Fruit fly (Drosophila melanogaster) whole organism, embryonic: ENCODE data around the gene RpL37A.
A peak's percentile ranks its signal among the peaks of the same experiment; 100 is the strongest.

Source experiments
- Bteb2 ChIP-seq: fragments of 200-800 bp; sonication (Bioruptor generic); optimal IDR thresholded peaks from 2 replicates; lab custom pipeline; 2016; ENCODE audit warnings: missing biosample characterization, missing genetic modification characterization
- C15 ChIP-seq: fragments of 200-800 bp; sonication (Bioruptor generic); IDR thresholded peaks from 3 replicates; pipeline ENCODE4 v1.3.6; 2022; ENCODE audit warnings: missing biosample characterization, missing genetic modification characterization
- CG1024 ChIP-seq: fragments of 200-800 bp; sonication (Bioruptor generic); IDR thresholded peaks from 2 replicates; pipeline ENCODE4 v1.3.6; 2022; ENCODE audit warnings: missing biosample characterization, missing genetic modification characterization
- CG10543 ChIP-seq: fragments of 200-800 bp; sonication (Bioruptor generic); optimal IDR thresholded peaks from 3 replicates; lab custom pipeline; 2017; ENCODE audit warnings: missing biosample characterization, mild to moderate bottlenecking, missing genetic modification characterization, moderate library complexity
- CG11560 ChIP-seq: fragments of 200-800 bp; sonication (Bioruptor generic); IDR thresholded peaks from 3 replicates; pipeline ENCODE4 v1.3.6; 2022; ENCODE audit warnings: missing biosample characterization, missing genetic modification characterization
- CG12659 ChIP-seq: fragments of 200-800 bp; sonication (Bioruptor generic); optimal IDR thresholded peaks from 3 replicates; lab custom pipeline; 2017; ENCODE audit warnings: mild to moderate bottlenecking, missing biosample characterization, missing genetic modification reagents, missing genetic modification characterization
- CG13287 ChIP-seq: fragments of 200-800 bp; sonication (Bioruptor generic); IDR thresholded peaks from 2 replicates; pipeline ENCODE4 v1.3.6; 2022; ENCODE audit warnings: missing biosample characterization, missing genetic modification characterization; ENCODE audit not compliant: partially characterized antibody
- CG13296 ChIP-seq: fragments of 200-800 bp; sonication (Bioruptor generic); optimal IDR thresholded peaks from 3 replicates; lab custom pipeline; 2018; ENCODE audit warnings: missing biosample characterization, mild to moderate bottlenecking, missing genetic modification characterization
- CG13894 ChIP-seq: fragments of 200-800 bp; sonication (Bioruptor generic); optimal IDR thresholded peaks from 3 replicates; lab custom pipeline; 2018; ENCODE audit warnings: missing biosample characterization, mild to moderate bottlenecking, missing genetic modification characterization, moderate library complexity
- CG14050 ChIP-seq: fragments of 200-800 bp; sonication (Bioruptor generic); IDR thresholded peaks from 3 replicates; pipeline ENCODE4 v1.3.6; 2022; ENCODE audit warnings: missing biosample characterization, missing genetic modification characterization
- CG15073 ChIP-seq: fragments of 200-800 bp; sonication (Bioruptor generic); optimal IDR thresholded peaks from 2 replicates; lab custom pipeline; 2016; ENCODE audit warnings: missing biosample characterization, missing genetic modification characterization
- CG15479 ChIP-seq: fragments of 200-800 bp; sonication (Bioruptor generic); optimal IDR thresholded peaks from 3 replicates; lab custom pipeline; 2019; ENCODE audit warnings: missing biosample characterization, mild to moderate bottlenecking, missing genetic modification characterization, moderate library complexity
- CG17328 ChIP-seq: fragments of 200-800 bp; sonication (Bioruptor generic); IDR thresholded peaks from 2 replicates; pipeline ENCODE4 v1.3.6; 2022; ENCODE audit warnings: missing biosample characterization, missing genetic modification characterization
- CG2202 ChIP-seq: fragments of 200-800 bp; sonication (Bioruptor generic); optimal IDR thresholded peaks from 2 replicates; lab custom pipeline; 2018; ENCODE audit warnings: missing biosample characterization, mild to moderate bottlenecking, missing genetic modification characterization
- CG2678 ChIP-seq: fragments of 200-800 bp; sonication (Bioruptor generic); optimal IDR thresholded peaks from 3 replicates; lab custom pipeline; 2019; ENCODE audit warnings: missing biosample characterization, mild to moderate bottlenecking, missing genetic modification characterization, moderate library complexity
- CG2875 ChIP-seq: fragments of 200-800 bp; sonication (Bioruptor generic); optimal IDR thresholded peaks from 2 replicates; lab custom pipeline; 2017; ENCODE audit warnings: missing biosample characterization, mild to moderate bottlenecking, missing genetic modification characterization, missing genetic modification reagents
- CG32532 ChIP-seq: fragments of 200-800 bp; sonication (Bioruptor generic); IDR thresholded peaks from 2 replicates; pipeline ENCODE4 v1.3.6; 2022; ENCODE audit warnings: missing biosample characterization, missing genetic modification characterization
- CG6791 ChIP-seq: fragments of 200-800 bp; sonication (Bioruptor generic); IDR thresholded peaks from 3 replicates; pipeline ENCODE4 v1.3.6; 2022; ENCODE audit warnings: missing biosample characterization, missing genetic modification characterization; ENCODE audit not compliant: partially characterized antibody
- CG7745 ChIP-seq: fragments of 200-800 bp; sonication (Bioruptor generic); optimal IDR thresholded peaks from 2 replicates; lab custom pipeline; 2018; ENCODE audit warnings: missing biosample characterization, mild to moderate bottlenecking, missing genetic modification characterization, moderate library complexity
- CG8478 ChIP-seq: fragments of >200 bp; optimal IDR thresholded peaks from 2 replicates; lab custom pipeline; 2018
- CG9215 ChIP-seq: fragments of 200-800 bp; sonication (Bioruptor generic); IDR thresholded peaks from 2 replicates; pipeline ENCODE4 v1.3.6; 2022; ENCODE audit warnings: missing biosample characterization, missing genetic modification characterization
- Chrac-16 ChIP-seq: fragments of 200-800 bp; sonication (Bioruptor generic); optimal IDR thresholded peaks from 3 replicates; lab custom pipeline; 2016; ENCODE audit warnings: missing biosample characterization, missing genetic modification characterization
- Dref ChIP-seq: fragments of 200-800 bp; sonication (Bioruptor generic); IDR thresholded peaks from 2 replicates; pipeline ENCODE4 v1.3.6; 2022; ENCODE audit warnings: missing biosample characterization, missing genetic modification characterization
- MBD-R2 ChIP-seq: fragments of 200-800 bp; sonication (Bioruptor generic); IDR thresholded peaks from 2 replicates; pipeline ENCODE4 v1.3.6; 2022; ENCODE audit warnings: missing biosample characterization, missing genetic modification characterization
- Nf-YB ChIP-seq: fragments of 200-800 bp; sonication (Bioruptor generic); optimal IDR thresholded peaks from 3 replicates; lab custom pipeline; 2019; ENCODE audit warnings: missing biosample characterization, mild to moderate bottlenecking, missing genetic modification characterization, moderate library complexity
- Oaz ChIP-seq: fragments of 200-800 bp; sonication (Bioruptor generic); IDR thresholded peaks from 2 replicates; pipeline ENCODE4 v1.3.6; 2022; ENCODE audit warnings: missing biosample characterization, missing genetic modification characterization
- Oli ChIP-seq: fragments of 200-800 bp; sonication (Bioruptor generic); optimal IDR thresholded peaks from 2 replicates; lab custom pipeline; 2018; ENCODE audit warnings: missing biosample characterization, mild to moderate bottlenecking, missing genetic modification characterization, moderate library complexity
- Ravus ChIP-seq: fragments of 200-800 bp; sonication (Bioruptor generic); IDR thresholded peaks from 2 replicates; pipeline ENCODE4 v1.3.6; 2022; ENCODE audit warnings: missing biosample characterization, missing genetic modification characterization
- Ssrp ChIP-seq: fragments of 200-800 bp; sonication (Bioruptor generic); optimal IDR thresholded peaks from 2 replicates; lab custom pipeline; 2018; ENCODE audit warnings: missing biosample characterization, mild to moderate bottlenecking, missing genetic modification characterization, moderate library complexity
- ara ChIP-seq: fragments of 200-800 bp; sonication (Bioruptor generic); IDR thresholded peaks from 2 replicates; pipeline ENCODE4 v1.3.6; 2022; ENCODE audit warnings: missing biosample characterization, missing genetic modification characterization
- bsh ChIP-seq, 2 experiments: fragments of 200-800 bp; sonication (Bioruptor generic); optimal IDR thresholded peaks; 2 replicates each; lab custom pipeline; 2017 to 2018; ENCODE audit warnings: mild to moderate bottlenecking in 2 of 2, missing biosample characterization in 2 of 2, missing genetic modification characterization in 2 of 2, moderate library complexity in 1 of 2
- cg ChIP-seq: fragments of 200-800 bp; sonication (Bioruptor generic); optimal IDR thresholded peaks from 3 replicates; lab custom pipeline; 2019; ENCODE audit warnings: missing biosample characterization, mild to moderate bottlenecking, missing genetic modification characterization, moderate library complexity
- chn ChIP-seq: fragments of 200-800 bp; sonication (Bioruptor generic); optimal IDR thresholded peaks from 2 replicates; lab custom pipeline; 2016; ENCODE audit warnings: missing biosample characterization, missing genetic modification characterization
- dmrt99B ChIP-seq: fragments of 200-800 bp; sonication (Bioruptor generic); optimal IDR thresholded peaks from 2 replicates; lab custom pipeline; 2018; ENCODE audit warnings: missing biosample characterization, mild to moderate bottlenecking, missing genetic modification characterization, moderate library complexity
- esg ChIP-seq: fragments of 200-800 bp; sonication (Bioruptor generic); conservative IDR thresholded peaks from 2 replicates; pipeline ENCODE4 v1.3.6; 2022; ENCODE audit warnings: missing biosample characterization, missing genetic modification characterization
- gfzf ChIP-seq: fragments of 200-800 bp; sonication (Bioruptor generic); optimal IDR thresholded peaks from 2 replicates; lab custom pipeline; 2016; ENCODE audit warnings: missing biosample characterization, mild to moderate bottlenecking, missing genetic modification characterization, moderate library complexity
- grn ChIP-seq: fragments of 200-800 bp; sonication (Bioruptor generic); optimal IDR thresholded peaks from 3 replicates; lab custom pipeline; 2017; ENCODE audit warnings: missing biosample characterization, missing genetic modification characterization
- gro ChIP-seq: fragments of 200-800 bp; sonication (Bioruptor generic); optimal IDR thresholded peaks from 2 replicates; lab custom pipeline; 2016; ENCODE audit warnings: missing biosample characterization, missing genetic modification characterization
- hbn ChIP-seq: fragments of 200-800 bp; sonication (Bioruptor generic); IDR thresholded peaks from 2 replicates; pipeline ENCODE4 v1.3.6; 2022; ENCODE audit warnings: missing biosample characterization, missing genetic modification characterization; ENCODE audit not compliant: partially characterized antibody
- jing ChIP-seq: fragments of 200-800 bp; sonication (Bioruptor generic); optimal IDR thresholded peaks from 2 replicates; lab custom pipeline; 2018; ENCODE audit warnings: missing biosample characterization, mild to moderate bottlenecking, missing genetic modification characterization
- ken ChIP-seq: fragments of 200-800 bp; sonication (Bioruptor generic); IDR thresholded peaks from 3 replicates; pipeline ENCODE4 v1.3.6; 2022; ENCODE audit warnings: missing biosample characterization, missing genetic modification characterization
- kni ChIP-seq: fragments of 200-800 bp; sonication (Bioruptor generic); optimal IDR thresholded peaks from 3 replicates; lab custom pipeline; 2017; ENCODE audit warnings: mild to moderate bottlenecking, missing biosample characterization, missing genetic modification reagents, missing genetic modification characterization
- lab ChIP-seq: fragments of 200-800 bp; sonication (Bioruptor generic); optimal IDR thresholded peaks from 3 replicates; lab custom pipeline; 2017; ENCODE audit warnings: missing biosample characterization, missing genetic modification characterization, mild to moderate bottlenecking, moderate library complexity, missing genetic modification reagents
- pum ChIP-seq: fragments of 200-800 bp; sonication (Bioruptor generic); optimal IDR thresholded peaks from 2 replicates; lab custom pipeline; 2016; ENCODE audit warnings: missing biosample characterization, missing genetic modification characterization
- rib ChIP-seq: fragments of 200-800 bp; sonication (Bioruptor generic); IDR thresholded peaks from 2 replicates; pipeline ENCODE4 v1.3.6; 2022; ENCODE audit warnings: missing biosample characterization, missing genetic modification characterization
- tna ChIP-seq: fragments of 200-800 bp; sonication (Bioruptor generic); IDR thresholded peaks from 2 replicates; pipeline ENCODE4 v1.3.6; 2022; ENCODE audit warnings: missing biosample characterization, missing genetic modification characterization; ENCODE audit not compliant: partially characterized antibody
- trem ChIP-seq: fragments of 200-800 bp; optimal IDR thresholded peaks from 3 replicates; lab custom pipeline; 2019; ENCODE audit warnings: missing biosample characterization, mild to moderate bottlenecking, missing genetic modification characterization, moderate library complexity
- vfl ChIP-seq: fragments of 200-800 bp; sonication (Bioruptor generic); optimal IDR thresholded peaks from 2 replicates; lab custom pipeline; 2016; ENCODE audit warnings: missing biosample characterization, missing genetic modification characterization
- vnd ChIP-seq: fragments of 200-800 bp; sonication (Bioruptor generic); IDR thresholded peaks from 3 replicates; pipeline ENCODE4 v1.3.6; 2022; ENCODE audit warnings: missing biosample characterization, missing genetic modification characterization; ENCODE audit not compliant: partially characterized antibody

The RpL37A gene

dm6 chr2L:5092992-5093695 is 22.4 kb downstream of the RpL37A start, which contains the start of gene Pgant5 (continued):
- TF ChIP-seq CG17328 (GFP tag; lab: Robert Waterston, UW) (no peak), ken (no peak), CG13287 (GFP tag; lab: Robert Waterston, UW) (0 out of 2 replicates have a peak, but pooled peaks have one; percentile 59), grn (GFP tag; lab: Kevin White, UChicago) (no peak), MBD-R2 (peak; percentile 24; the same call in 1 of the 2 replicates), CG10543 (GFP tag; lab: Kevin White, UChicago) (peak; percentile 26), CG6791 (GFP tag; lab: Robert Waterston, UW) (no peak), CG12659 (GFP tag; lab: Kevin White, UChicago) (peak; percentile 55), vfl (GFP tag; lab: Kevin White, UChicago) (no peak), Nf-YB (peak; percentile 47), Bteb2 (GFP tag; lab: Kevin White, UChicago) (no peak), rib (GFP tag; lab: Robert Waterston, UW) (no peak), esg (no peak), CG14050 (GFP tag; lab: Robert Waterston, UW) (no peak), CG2875 (no peak), CG2678 (tag; lab: Kevin White, UChicago) (peak; percentile 30), Ssrp (tag; lab: Kevin White, UChicago) (no peak), CG1024 (no peak), dmrt99B (tag; lab: Kevin White, UChicago) (no peak), jing (GFP tag; lab: Kevin White, UChicago) (no peak), gro (peak; percentile 37), CG13894 (peak; percentile 30), pum (GFP tag; lab: Kevin White, UChicago) (no peak), Chrac-16 (GFP tag; lab: Kevin White, UChicago) (no peak), CG2202 (no peak), CG15479 (GFP tag; lab: Kevin White, UChicago) (peak; percentile 79), Oaz (GFP tag; lab: Robert Waterston, UW) (no peak), ara (GFP tag; lab: Robert Waterston, UW) (peak; percentile 6; the same call in 1 of the 2 replicates), chn (GFP tag; lab: Kevin White, UChicago) (no peak), cg (GFP tag; lab: Kevin White, UChicago) (peak; percentile 100), gfzf (GFP tag; lab: Kevin White, UChicago) (peak; percentile 69), CG11560 (tag; lab: Robert Waterston, UW) (no peak), CG13296 (peak; percentile 9), C15 (GFP tag; lab: Robert Waterston, UW) (no peak), lab (GFP tag; lab: Kevin White, UChicago) (peak; percentile 41), kni (peak; percentile 51), Oli (tag; lab: Kevin White, UChicago) (no peak), Dref (GFP tag; lab: Robert Waterston, UW) (peak; percentile 54), trem (tag; lab: Kevin White, UChicago) (peak; percentile 32), CG8478 (lab: Kevin White, UChicago) (peak; percentile 98), CG9215 (no peak), CG15073 (GFP tag; lab: Kevin White, UChicago) (no peak), hbn (GFP tag; lab: Robert Waterston, UW) (no peak; the same call in 1 of the 2 replicates), CG7745 (tag; lab: Kevin White, UChicago) (peak; percentile 50), vnd (GFP tag; lab: Robert Waterston, UW) (no peak), tna (GFP tag; lab: Robert Waterston, UW) (peak; percentile 39; the same call in 1 of the 2 replicates), bsh (GFP tag; optimal IDR thresholded peaks at IDR 0.05; lab: Kevin White, UChicago) (peak; percentile 0 to 31), CG32532 (GFP tag; lab: Robert Waterston, UW) (no peak), Ravus (GFP tag; lab: Robert Waterston, UW) (no peak)
